Fruit fly (Drosophila melanogaster): ENCODE results near the gene CG31286.

Gene CG31286

DNA sequence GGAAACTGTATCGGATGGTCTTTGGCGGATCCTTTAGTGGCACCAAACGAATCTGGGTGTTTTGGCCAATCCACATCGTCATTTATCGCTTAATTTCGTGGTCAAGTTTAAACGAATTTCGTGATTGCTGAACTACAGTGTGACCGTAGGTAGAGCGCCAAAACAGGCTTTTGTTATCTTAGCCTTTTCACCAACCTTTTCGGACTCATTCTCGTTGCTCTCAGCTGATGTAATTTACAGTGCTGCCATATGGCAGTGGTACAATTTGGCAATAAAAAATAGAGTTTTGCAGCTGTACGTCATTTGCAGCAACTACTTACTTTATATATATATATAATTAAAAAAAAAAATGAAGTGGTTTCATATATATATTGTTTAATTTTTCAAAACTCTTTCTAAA, 18.9 kb downstream of the CG31286 start, which contains the start of gene agt (continued):
- TF ChIP-seq CG2116 (GFP tag; optimal IDR thresholded peaks at IDR 0.05) (peak; percentile 54), ap (GFP tag; IDR thresholded peaks at IDR 0.05) (no peak), Sox102F (GFP tag; optimal IDR thresholded peaks at IDR 0.05) (no peak), bigmax (GFP tag; optimal IDR thresholded peaks at IDR 0.05) (no peak), mam (GFP tag; optimal IDR thresholded peaks at IDR 0.05) (no peak), grau (tag; optimal IDR thresholded peaks at IDR 0.05) (peak; percentile 16), h (optimal IDR thresholded peaks at IDR 0.05) (no peak), CG11695 (GFP tag; IDR thresholded peaks at IDR 0.05) (no peak), CG32767 (GFP tag; IDR thresholded peaks at IDR 0.05) (no peak), Hey (tag; optimal IDR thresholded peaks at IDR 0.05) (no peak), CG17359 (tag; optimal IDR thresholded peaks at IDR 0.05) (no peak), lilli (GFP tag; optimal IDR thresholded peaks at IDR 0.05) (no peak), CG10543 (GFP tag; optimal IDR thresholded peaks at IDR 0.05) (no peak), MBD-R2 (GFP tag; IDR thresholded peaks at IDR 0.05) (peak; percentile 96), insv (GFP tag; optimal IDR thresholded peaks at IDR 0.05) (no peak), CG6654 (GFP tag; optimal IDR thresholded peaks at IDR 0.05) (no peak), Blimp-1 (GFP tag; optimal IDR thresholded peaks at IDR 0.05) (no peak), p53 (GFP tag; optimal IDR thresholded peaks at IDR 0.05) (no peak), crol (GFP tag; IDR thresholded peaks at IDR 0.05) (no peak), wdn (GFP tag; IDR thresholded peaks at IDR 0.05) (no peak), gfzf (GFP tag; optimal IDR thresholded peaks at IDR 0.05) (peak; percentile 90), jing (GFP tag; optimal IDR thresholded peaks at IDR 0.05) (no peak), CG6765 (GFP tag; optimal IDR thresholded peaks at IDR 0.05) (no peak), CG5953 (GFP tag; IDR thresholded peaks at IDR 0.05) (no peak), Dp (GFP tag; optimal IDR thresholded peaks at IDR 0.05) (peak; percentile 81), D (optimal IDR thresholded peaks at IDR 0.05) (no peak), D (GFP tag; optimal IDR thresholded peaks at IDR 0.05) (no peak), CG7928 (GFP tag; optimal IDR thresholded peaks at IDR 0.05) (no peak), CG31365 (tag; optimal IDR thresholded peaks at IDR 0.05) (no peak), Gug (GFP tag; IDR thresholded peaks at IDR 0.05) (no peak), Stat92E (GFP tag; optimal IDR thresholded peaks at IDR 0.05) (no peak), C15 (GFP tag; IDR thresholded peaks at IDR 0.05) (no peak), dati (GFP tag; IDR thresholded peaks at IDR 0.05) (no peak), Drgx (GFP tag; IDR thresholded peaks at IDR 0.05) (no peak), Camta (GFP tag; optimal IDR thresholded peaks at IDR 0.05) (no peak), ind (GFP tag; optimal IDR thresholded peaks at IDR 0.05) (no peak), trh (GFP tag; optimal IDR thresholded peaks at IDR 0.05) (no peak), D19B (GFP tag; optimal IDR thresholded peaks at IDR 0.05) (no peak), CG15514 (GFP tag; optimal IDR thresholded peaks at IDR 0.05) (peak; percentile 73), CG3726 (GFP tag; IDR thresholded peaks at IDR 0.05) (no peak), CG1603 (tag; optimal IDR thresholded peaks at IDR 0.05) (peak; percentile 76), CG1832 (GFP tag; optimal IDR thresholded peaks at IDR 0.05) (no peak), klu (GFP tag; IDR thresholded peaks at IDR 0.05) (no peak), tio (GFP tag; optimal IDR thresholded peaks at IDR 0.05) (no peak), Mrtf (GFP tag; IDR thresholded peaks at IDR 0.05) (no peak), Bgb (GFP tag; IDR thresholded peaks at IDR 0.05; ENCODE audit: partially characterized antibody) (peak; percentile 37; the same call in 1 of the 2 replicates), CG17912 (GFP tag; optimal IDR thresholded peaks at IDR 0.05) (peak; percentile 5), Neu2 (GFP tag; optimal IDR thresholded peaks at IDR 0.05; ENCODE audit: borderline replicate concordance) (no peak), kay (GFP tag; optimal IDR thresholded peaks at IDR 0.05) (no peak), Bteb2 (GFP tag; optimal IDR thresholded peaks at IDR 0.05) (no peak), TFAM (GFP tag; optimal IDR thresholded peaks at IDR 0.05) (no peak), ato (GFP tag; IDR thresholded peaks at IDR 0.05; ENCODE audit: partially characterized antibody) (no peak)

Measured in whole organism, embryonic.